Fruit fly (Drosophila melanogaster): Measurements from ENCODE around the gene dan.

Gene dan

DNA sequence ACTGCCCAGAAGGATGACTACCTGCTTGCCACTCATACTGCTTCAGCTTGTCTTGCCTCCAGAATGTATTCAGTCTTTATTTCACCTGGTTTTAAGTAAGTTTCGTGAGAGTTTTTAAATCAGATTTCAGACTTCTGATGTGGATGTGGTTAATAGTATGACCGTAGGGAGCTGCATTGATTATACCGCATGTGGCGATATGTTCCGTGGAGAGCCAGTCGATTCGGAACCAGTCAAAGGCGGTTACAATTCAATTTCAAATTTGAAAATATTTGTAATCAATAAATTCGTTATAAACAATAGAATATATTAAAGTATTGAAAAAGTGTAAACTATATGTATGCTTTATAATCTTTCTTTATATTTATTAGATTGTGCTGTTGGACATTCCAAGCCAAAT lies 51.2 kb downstream of the dan start, which contains the start of gene Sil1 (continued):
- TF ChIP-seq CHES-1-like (GFP tag; optimal IDR thresholded peaks at IDR 0.05) (no peak), Ets97D (GFP tag; optimal IDR thresholded peaks at IDR 0.05) (peak; percentile 18), CkIIα-i1 (GFP tag; IDR thresholded peaks at IDR 0.05) (no peak), Atf-2 (GFP tag; optimal IDR thresholded peaks at IDR 0.05) (no peak), gfzf (GFP tag; optimal IDR thresholded peaks at IDR 0.05) (peak; percentile 76), MBD-R2 (GFP tag; IDR thresholded peaks at IDR 0.05) (peak; percentile 32; the same call in 1 of the 2 replicates), Pdp1 (GFP tag; optimal IDR thresholded peaks at IDR 0.05) (no peak), CG3995 (GFP tag; optimal IDR thresholded peaks at IDR 0.05) (no peak), p53 (GFP tag; optimal IDR thresholded peaks at IDR 0.05) (no peak), CG32532 (GFP tag; IDR thresholded peaks at IDR 0.05) (no peak), CG9797 (GFP tag; optimal IDR thresholded peaks at IDR 0.05) (peak; percentile 75), CG11504 (tag; optimal IDR thresholded peaks at IDR 0.05) (no peak), CG6272 (GFP tag; IDR thresholded peaks at IDR 0.05) (no peak), CG5245 (GFP tag; optimal IDR thresholded peaks at IDR 0.05) (no peak), Nf-YA (GFP tag; IDR thresholded peaks at IDR 0.05) (no peak), MESR4 (GFP tag; optimal IDR thresholded peaks at IDR 0.05) (peak; percentile 50), CG17361 (GFP tag; IDR thresholded peaks at IDR 0.05) (no peak), h (optimal IDR thresholded peaks at IDR 0.05) (no peak), Ssrp (tag; optimal IDR thresholded peaks at IDR 0.05) (no peak), CG8089 (GFP tag; optimal IDR thresholded peaks at IDR 0.05) (no peak), Dp (GFP tag; optimal IDR thresholded peaks at IDR 0.05) (peak; percentile 84), nau (GFP tag; optimal IDR thresholded peaks at IDR 0.05) (no peak), CG10267 (tag; optimal IDR thresholded peaks at IDR 0.05) (peak; percentile 21), gcm (GFP tag; optimal IDR thresholded peaks at IDR 0.05) (no peak), trem (tag; optimal IDR thresholded peaks at IDR 0.05) (peak; percentile 45), row (GFP tag; IDR thresholded peaks at IDR 0.05) (0 out of 3 replicates have a peak, but pooled peaks have one; percentile 5), az2 (GFP tag; optimal IDR thresholded peaks at IDR 0.05) (no peak), lbe (GFP tag; optimal IDR thresholded peaks at IDR 0.05) (no peak), pzg (GFP tag; optimal IDR thresholded peaks at IDR 0.05) (peak; percentile 66), ssp (GFP tag; IDR thresholded peaks at IDR 0.05) (no peak), E2f2 (GFP tag; IDR thresholded peaks at IDR 0.05) (peak; percentile 89), knrl (GFP tag; IDR thresholded peaks at IDR 0.05; ENCODE audit: partially characterized antibody) (peak; percentile 31; the same call in 1 of the 3 replicates), ewg (GFP tag; optimal IDR thresholded peaks at IDR 0.05) (no peak), Stat92E (GFP tag; optimal IDR thresholded peaks at IDR 0.05) (no peak), Myb (GFP tag; optimal IDR thresholded peaks at IDR 0.05) (peak; percentile 93), CG1024 (GFP tag; IDR thresholded peaks at IDR 0.05) (no peak)

DNA sequence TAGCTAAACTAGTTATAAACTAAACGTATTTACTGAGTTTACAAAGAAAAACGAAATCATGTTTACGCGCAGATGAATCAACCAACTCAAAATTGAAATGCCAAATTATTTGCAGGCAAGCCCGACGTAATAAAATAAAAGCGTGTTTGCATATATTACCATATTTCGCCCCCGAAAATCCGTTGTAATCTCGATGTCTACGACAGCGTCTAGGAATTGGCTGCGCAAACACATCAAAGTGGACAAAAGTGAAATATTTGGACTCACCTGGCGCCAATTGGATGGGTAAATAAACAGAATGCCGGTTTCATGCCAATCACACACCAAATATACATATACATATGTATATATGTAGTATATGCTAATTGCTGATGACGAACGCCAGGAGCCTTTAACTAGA lies 51.9 kb downstream of the dan start:
- no peak for TF ChIP-seq CG15011 (GFP tag; optimal IDR thresholded peaks at IDR 0.05)
- TF ChIP-seq sug (tag; optimal IDR thresholded peaks at IDR 0.05) = peak; percentile 3
- no peak for TF ChIP-seq pita (GFP tag; optimal IDR thresholded peaks at IDR 0.05)
- TF ChIP-seq Camta (GFP tag; optimal IDR thresholded peaks at IDR 0.05) = no peak
- no peak for TF ChIP-seq CG34422 (GFP tag; IDR thresholded peaks at IDR 0.05)
- peak; percentile 65 for TF ChIP-seq Med (GFP tag)
- TF ChIP-seq CG4360 (GFP tag; IDR thresholded peaks at IDR 0.05) = no peak
- TF ChIP-seq CG8944 (GFP tag; optimal IDR thresholded peaks at IDR 0.05) = no peak
- no peak for TF ChIP-seq D (optimal IDR thresholded peaks at IDR 0.05)
- no peak for TF ChIP-seq D (GFP tag; optimal IDR thresholded peaks at IDR 0.05)
- TF ChIP-seq usp (GFP tag; optimal IDR thresholded peaks at IDR 0.05) = no peak
- TF ChIP-seq NK7.1 (GFP tag; optimal IDR thresholded peaks at IDR 0.05) = no peak
- no peak for TF ChIP-seq HmgZ (tag; optimal IDR thresholded peaks at IDR 0.05)
- no peak for TF ChIP-seq Abd-B (GFP tag; optimal IDR thresholded peaks at IDR 0.05)
- TF ChIP-seq CG12769 (tag; optimal IDR thresholded peaks at IDR 0.05) = peak; percentile 30
- TF ChIP-seq CG11695 (GFP tag; IDR thresholded peaks at IDR 0.05) = no peak
- no peak for TF ChIP-seq Bgb (GFP tag; IDR thresholded peaks at IDR 0.05; ENCODE audit: partially characterized antibody)
- TF ChIP-seq CG6791 (GFP tag; IDR thresholded peaks at IDR 0.05; ENCODE audit: partially characterized antibody) = no peak

Data from whole organism, embryonic.